Worm (Caenorhabditis elegans) whole organism, early embryonic: ENCODE measurements around the gene cyn-12.

Source experiments
- B0310.2 ChIP-seq: sonication (generic microtip); optimal IDR thresholded peaks from 2 replicates; lab custom pipeline; 2016; ENCODE audit warnings: mild to moderate bottlenecking, missing genetic modification characterization, missing compliant biosample characterization
- F13C5.2 ChIP-seq: sonication (generic microtip); optimal IDR thresholded peaks from 2 replicates; lab custom pipeline; 2017; ENCODE audit warnings: mild to moderate bottlenecking, missing genetic modification characterization, inconsistent platforms, missing compliant biosample characterization
- aly-1 ChIP-seq: sonication (generic microtip); optimal IDR thresholded peaks from 2 replicates; lab custom pipeline; 2016; ENCODE audit warnings: missing genetic modification characterization, missing compliant biosample characterization
- ama-1 ChIP-seq: fragments of 150-350 bp; optimal IDR thresholded peaks from 2 replicates; lab custom pipeline; 2014
- ceh-13 ChIP-seq: fragments of 200-800 bp; sonication (Bioruptor generic); optimal IDR thresholded peaks from 2 replicates; lab custom pipeline; 2018; ENCODE audit warnings: mild to moderate bottlenecking, missing genetic modification characterization, missing compliant biosample characterization
- ceh-36 ChIP-seq: sonication (generic microtip); optimal IDR thresholded peaks from 2 replicates; lab custom pipeline; 2016; ENCODE audit warnings: missing genetic modification characterization, inconsistent platforms, missing compliant biosample characterization
- ets-7 ChIP-seq: sonication (generic microtip); optimal IDR thresholded peaks from 2 replicates; lab custom pipeline; 2016; ENCODE audit warnings: missing genotype, missing genetic modification characterization, missing compliant biosample characterization
- flt-1 ChIP-seq: fragments of 200-800 bp; sonication (Bioruptor generic); IDR thresholded peaks from 2 replicates; pipeline ENCODE4 v1.3.6; 2022; ENCODE audit warnings: missing genetic modification characterization, missing compliant biosample characterization
- hmbx-1 ChIP-seq: sonication (generic microtip); optimal IDR thresholded peaks from 2 replicates; lab custom pipeline; 2016; ENCODE audit warnings: mild to moderate bottlenecking, missing genetic modification characterization, missing compliant biosample characterization
- hmg-4 ChIP-seq: fragments of 200-800 bp; sonication (Bioruptor generic); optimal IDR thresholded peaks from 2 replicates; lab custom pipeline; 2018; ENCODE audit warnings: mild to moderate bottlenecking, missing genetic modification characterization, missing compliant biosample characterization
- hnd-1 ChIP-seq: sonication (generic microtip); optimal IDR thresholded peaks from 2 replicates; lab custom pipeline; 2016; ENCODE audit warnings: missing genetic modification characterization, missing compliant biosample characterization
- pes-1 ChIP-seq: fragments of 200-800 bp; sonication (Bioruptor generic); IDR thresholded peaks from 2 replicates; pipeline ENCODE4 v1.3.6; 2022; ENCODE audit warnings: missing genetic modification reagents, missing genetic modification characterization, missing compliant biosample characterization
- scrt-1 ChIP-seq: fragments of 200-800 bp; sonication (Bioruptor generic); IDR thresholded peaks from 2 replicates; pipeline ENCODE4 v1.3.6; 2022; ENCODE audit warnings: missing genetic modification characterization, missing compliant biosample characterization
- sea-1 ChIP-seq: fragments of 200-800 bp; sonication (Bioruptor generic); conservative IDR thresholded peaks from 2 replicates; pipeline ENCODE4 v1.3.6; 2022; ENCODE audit warnings: missing genetic modification characterization, missing compliant biosample characterization
- tbx-11 ChIP-seq: fragments of 200-800 bp; sonication (Bioruptor generic); IDR thresholded peaks from 2 replicates; pipeline ENCODE4 v1.3.6; 2022; ENCODE audit warnings: missing genetic modification characterization, missing compliant biosample characterization
- tbx-37 ChIP-seq: fragments of 200-800 bp; sonication (Bioruptor generic); conservative IDR thresholded peaks from 2 replicates; pipeline ENCODE4 v1.3.6; 2022; ENCODE audit warnings: missing genetic modification reagents, missing genetic modification characterization, missing compliant biosample characterization
- tra-4 ChIP-seq: sonication (generic microtip); optimal IDR thresholded peaks from 2 replicates; lab custom pipeline; 2017; ENCODE audit warnings: missing genetic modification characterization, missing compliant biosample characterization

The cyn-12 gene

ce11 chrIV:7098509-7099065 lies 34.4 kb downstream of the cyn-12 start, which contains the start of gene ZC477.4:
Gene ZC477.4 (minus strand): TSS chrIV:7098784.
- TF ChIP-seq hmbx-1 (no peak), hmg-4 (peak; percentile 21)

DNA sequence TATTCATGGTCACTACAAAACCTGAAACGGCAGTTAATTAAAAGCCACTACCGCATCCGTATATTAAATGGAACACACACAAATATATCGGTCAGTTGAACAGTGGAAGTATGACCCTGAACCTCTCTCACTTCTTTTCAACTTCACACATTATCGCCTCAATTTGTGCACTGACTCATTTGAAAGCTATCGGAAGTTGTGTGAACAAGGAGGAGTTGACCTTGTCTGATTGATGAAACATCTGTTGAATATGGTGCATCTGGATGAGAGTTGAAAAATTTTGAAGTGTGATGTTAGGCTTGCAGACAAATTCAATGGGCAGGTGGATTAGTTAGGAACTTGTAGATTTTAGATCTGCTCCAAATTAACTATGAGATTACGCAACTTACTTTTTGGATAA lies 35.6 kb downstream of the cyn-12 start:
- no peak for TF ChIP-seq pes-1 (GFP tag; lab: Robert Waterston, UW)
- TF ChIP-seq hnd-1 (tag; lab: Kevin White, UChicago), result no peak
- TF ChIP-seq F13C5.2 (tag; lab: Kevin White, UChicago), result no peak
- no peak for TF ChIP-seq B0310.2 (tag; lab: Kevin White, UChicago)
- no peak for TF ChIP-seq tbx-37 (GFP tag; lab: Robert Waterston, UW)
- no peak for TF ChIP-seq sea-1 (GFP tag; lab: Robert Waterston, UW)
- no peak for TF ChIP-seq hmbx-1
- TF ChIP-seq flt-1 (GFP tag; lab: Robert Waterston, UW), result no peak
- no peak for TF ChIP-seq ceh-13
- no peak for TF ChIP-seq tra-4 (tag; lab: Kevin White, UChicago)
- no peak for TF ChIP-seq aly-1 (tag; lab: Kevin White, UChicago)
- TF ChIP-seq ceh-36 (tag; lab: Kevin White, UChicago), result no peak
- TF ChIP-seq hmg-4, result no peak
- TF ChIP-seq scrt-1 (GFP tag; lab: Robert Waterston, UW), result no peak
- TF ChIP-seq tbx-11 (GFP tag; lab: Robert Waterston, UW), result no peak
- TF ChIP-seq ets-7 (tag; lab: Kevin White, UChicago), result no peak
- no peak for TF ChIP-seq ama-1

- TF ChIP-seq pes-1 (GFP tag; lab: Robert Waterston, UW) (no peak), tra-4 (tag; lab: Kevin White, UChicago) (no peak), flt-1 (GFP tag; lab: Robert Waterston, UW) (no peak), ceh-13 (no peak), hmbx-1 (no peak), F13C5.2 (tag; lab: Kevin White, UChicago) (no peak), hmg-4 (no peak), tbx-11 (GFP tag; lab: Robert Waterston, UW) (no peak), B0310.2 (tag; lab: Kevin White, UChicago) (no peak), sea-1 (GFP tag; lab: Robert Waterston, UW) (no peak), aly-1 (tag; lab: Kevin White, UChicago) (no peak), ceh-36 (tag; lab: Kevin White, UChicago) (no peak), tbx-37 (GFP tag; lab: Robert Waterston, UW) (no peak), scrt-1 (GFP tag; lab: Robert Waterston, UW) (no peak), ets-7 (tag; lab: Kevin White, UChicago) (no peak), ama-1 (no peak)
Measured at ce11 chrIV:7096097-7096496, 36.9 kb downstream of the cyn-12 start.

DNA sequence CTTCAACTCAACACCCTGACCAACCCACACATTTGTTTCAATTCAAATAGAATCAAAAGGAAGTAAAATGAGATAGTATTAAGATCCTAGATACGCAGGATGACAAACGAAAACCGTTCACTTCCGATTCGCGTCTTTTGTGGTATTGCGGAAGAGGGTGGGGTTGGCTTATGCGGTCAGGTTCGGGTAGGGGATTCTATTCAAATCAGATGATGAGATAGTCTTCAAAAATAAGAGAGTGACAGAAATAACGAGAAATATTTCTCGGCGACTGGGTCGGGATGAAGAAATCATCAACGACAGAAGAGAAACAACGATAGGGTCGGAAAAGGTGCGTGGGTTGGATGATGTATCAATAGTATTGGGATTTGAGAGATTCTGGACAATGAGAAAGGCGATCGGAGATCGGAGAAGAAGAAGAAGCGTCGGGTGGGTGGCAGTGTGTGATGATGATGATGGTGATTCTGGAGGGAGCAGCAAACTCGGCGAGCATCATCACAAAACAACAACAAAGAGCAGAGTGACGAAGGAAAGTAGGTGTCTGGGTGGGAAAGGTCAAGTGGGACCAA lies 37.5 kb downstream of the cyn-12 start:
- no peak for TF ChIP-seq B0310.2 (tag; lab: Kevin White, UChicago)
- TF ChIP-seq hmg-4, result no peak
- TF ChIP-seq hmbx-1, result no peak
- TF ChIP-seq tbx-11 (GFP tag; lab: Robert Waterston, UW), result no peak
- TF ChIP-seq ceh-13, result no peak
- TF ChIP-seq pes-1 (GFP tag; lab: Robert Waterston, UW), result no peak
- TF ChIP-seq ets-7 (tag; lab: Kevin White, UChicago), result no peak
- no peak for TF ChIP-seq tra-4 (tag; lab: Kevin White, UChicago)
- TF ChIP-seq scrt-1 (GFP tag; lab: Robert Waterston, UW), result no peak
- no peak for TF ChIP-seq ama-1
- no peak for TF ChIP-seq hnd-1 (tag; lab: Kevin White, UChicago)
- TF ChIP-seq aly-1 (tag; lab: Kevin White, UChicago), result no peak
- no peak for TF ChIP-seq F13C5.2 (tag; lab: Kevin White, UChicago)
- no peak for TF ChIP-seq flt-1 (GFP tag; lab: Robert Waterston, UW)
- TF ChIP-seq sea-1 (GFP tag; lab: Robert Waterston, UW), result no peak

- TF ChIP-seq pes-1 (GFP tag; lab: Robert Waterston, UW), result no peak
- no peak for TF ChIP-seq hmg-4
- TF ChIP-seq tra-4 (tag; lab: Kevin White, UChicago), result no peak
- no peak for TF ChIP-seq ets-7 (tag; lab: Kevin White, UChicago)
- no peak for TF ChIP-seq F13C5.2 (tag; lab: Kevin White, UChicago)
- no peak for TF ChIP-seq hnd-1 (tag; lab: Kevin White, UChicago)
- TF ChIP-seq flt-1 (GFP tag; lab: Robert Waterston, UW), result no peak
Measured at ce11 chrIV:7094216-7094758, 38.7 kb downstream of the cyn-12 start, which contains the start of gene deb-1. Gene deb-1 (minus strand): TSS chrIV:7094266.

DNA sequence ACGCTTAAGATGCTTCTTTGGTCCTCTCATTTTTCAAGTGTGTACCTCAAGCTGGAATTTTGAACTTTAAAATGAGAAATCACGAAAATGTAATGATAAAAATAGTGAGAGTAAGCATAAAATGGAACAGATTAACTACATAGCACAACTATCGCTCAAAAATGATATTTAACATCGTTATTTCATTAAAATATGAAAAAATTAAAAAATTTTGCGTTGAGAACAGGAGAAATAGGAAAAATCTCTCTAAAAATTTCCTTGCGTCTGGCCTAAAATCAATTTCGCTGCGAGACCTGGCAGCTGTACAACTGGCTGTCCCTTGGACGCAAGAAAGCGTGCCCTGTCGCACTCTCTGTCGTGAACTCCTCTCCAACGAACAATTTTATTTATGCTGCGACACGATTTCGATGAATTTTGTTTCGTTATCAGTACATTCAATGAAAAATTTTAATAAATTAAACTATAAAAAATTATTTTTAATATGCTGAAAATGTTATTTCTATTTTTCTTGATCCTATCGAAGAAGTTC lies 48.3 kb downstream of the cyn-12 start, which contains the start of gene rps-4:
Gene rps-4, minus strand, starts transcription at position 51 of the 529 bp plus-strand sequence.
- TF ChIP-seq hmbx-1, result peak; percentile 14
- no peak for TF ChIP-seq tbx-11 (GFP tag; lab: Robert Waterston, UW)
- peak; percentile 86 for TF ChIP-seq F13C5.2 (tag; lab: Kevin White, UChicago)
- TF ChIP-seq hmg-4, result peak; percentile 38
- no peak for TF ChIP-seq ama-1
- peak; percentile 36; the same call in 1 of the 2 replicates for TF ChIP-seq tbx-37 (GFP tag; lab: Robert Waterston, UW)
- TF ChIP-seq sea-1 (GFP tag; lab: Robert Waterston, UW), result no peak

ce11 chrIV:7083976-7084375 lies 49.0 kb downstream of the cyn-12 start:
- TF ChIP-seq flt-1 (GFP tag; lab: Robert Waterston, UW), result no peak
- no peak for TF ChIP-seq ceh-13
- no peak for TF ChIP-seq B0310.2 (tag; lab: Kevin White, UChicago)
- no peak for TF ChIP-seq hmg-4
- TF ChIP-seq hmbx-1, result no peak
- TF ChIP-seq hnd-1 (tag; lab: Kevin White, UChicago), result no peak
- TF ChIP-seq tbx-11 (GFP tag; lab: Robert Waterston, UW), result no peak
- no peak for TF ChIP-seq pes-1 (GFP tag; lab: Robert Waterston, UW)
- TF ChIP-seq ama-1, result no peak
- no peak for TF ChIP-seq tra-4 (tag; lab: Kevin White, UChicago)
- no peak for TF ChIP-seq ceh-36 (tag; lab: Kevin White, UChicago)
- TF ChIP-seq sea-1 (GFP tag; lab: Robert Waterston, UW), result no peak
- no peak for TF ChIP-seq ets-7 (tag; lab: Kevin White, UChicago)
